Worm (Caenorhabditis elegans) whole organism, mixed stage, embryonic: ENCODE data around the gene Y53C12A.6.
"Not testable (repeated sequence)": the region's sequence is repeated elsewhere in the genome, so short reads cannot be mapped to it uniquely, and the experiment has no call there.

ENCODE experiments used
- M03D4.4 ChIP-seq: sonication (generic microtip); optimal IDR thresholded peaks from 2 replicates; lab custom pipeline; 2017; ENCODE audit warnings: mild to moderate bottlenecking, missing genetic modification characterization, missing compliant biosample characterization
- bed-3 ChIP-seq: fragments of 200-800 bp; sonication (Bioruptor generic); optimal IDR thresholded peaks from 3 replicates; lab custom pipeline; 2018; ENCODE audit warnings: mild to moderate bottlenecking, missing genetic modification characterization, moderate library complexity, missing compliant biosample characterization
- blmp-1 ChIP-seq: fragments of 150-350 bp; optimal IDR thresholded peaks from 2 replicates; lab custom pipeline; 2014; ENCODE audit warnings: missing biosample characterization, missing genetic modification characterization
- ceh-39 ChIP-seq: fragments of 150-350 bp; optimal IDR thresholded peaks from 2 replicates; lab custom pipeline; 2014; ENCODE audit warnings: missing biosample characterization, missing genetic modification characterization
- ceh-83 ChIP-seq: fragments of 200-800 bp; sonication (Bioruptor generic); optimal IDR thresholded peaks from 2 replicates; lab custom pipeline; 2018; ENCODE audit warnings: mild to moderate bottlenecking, missing genetic modification characterization, missing compliant biosample characterization
- ces-1 ChIP-seq: fragments of 150-350 bp; optimal IDR thresholded peaks from 2 replicates; lab custom pipeline; 2014; ENCODE audit warnings: missing biosample characterization, missing genetic modification reagents, missing genetic modification characterization
- cnd-1 ChIP-seq: fragments of 200-800 bp; sonication (Bioruptor generic); optimal IDR thresholded peaks from 2 replicates; lab custom pipeline; 2018; ENCODE audit warnings: mild to moderate bottlenecking, missing genetic modification characterization, missing compliant biosample characterization
- drap-1 ChIP-seq: fragments of 200-800 bp; sonication (Bioruptor generic); optimal IDR thresholded peaks from 3 replicates; lab custom pipeline; 2018; ENCODE audit warnings: mild to moderate bottlenecking, missing genetic modification characterization, missing compliant biosample characterization
- elt-1 ChIP-seq: sonication (generic microtip); optimal IDR thresholded peaks from 2 replicates; lab custom pipeline; 2017; ENCODE audit warnings: missing genetic modification characterization, mild to moderate bottlenecking, missing compliant biosample characterization, antibody characterized with exemption, moderate library complexity, borderline replicate concordance; ENCODE audit not compliant: insufficient read depth
- elt-3 ChIP-seq: fragments of 150-350 bp; optimal IDR thresholded peaks from 2 replicates; lab custom pipeline; 2014; ENCODE audit warnings: missing biosample characterization, missing genetic modification characterization
- flh-1 ChIP-seq: fragments of 200-800 bp; sonication (Bioruptor generic); optimal IDR thresholded peaks from 2 replicates; lab custom pipeline; 2018; ENCODE audit warnings: mild to moderate bottlenecking, missing genetic modification characterization, moderate library complexity, missing compliant biosample characterization
- ham-2 ChIP-seq: fragments of 200-800 bp; sonication (Bioruptor generic); optimal IDR thresholded peaks from 2 replicates; lab custom pipeline; 2018; ENCODE audit warnings: mild to moderate bottlenecking, missing genetic modification characterization, missing compliant biosample characterization
- hlh-1 ChIP-seq: fragments of 150-350 bp; optimal IDR thresholded peaks from 2 replicates; lab custom pipeline; 2014; ENCODE audit warnings: missing biosample characterization, missing genetic modification reagents, missing genetic modification characterization
- lin-13 ChIP-seq: fragments of 150-350 bp; optimal IDR thresholded peaks from 2 replicates; lab custom pipeline; 2014; ENCODE audit warnings: missing biosample characterization, missing genetic modification characterization
- lin-32 ChIP-seq: fragments of 200-800 bp; sonication (Bioruptor generic); optimal IDR thresholded peaks from 2 replicates; lab custom pipeline; 2018; ENCODE audit warnings: mild to moderate bottlenecking, missing genetic modification characterization, missing compliant biosample characterization
- lsy-2 ChIP-seq: fragments of 150-350 bp; optimal IDR thresholded peaks from 2 replicates; lab custom pipeline; 2014; ENCODE audit warnings: missing biosample characterization, missing genetic modification characterization
- mep-1 ChIP-seq: fragments of 150-350 bp; optimal IDR thresholded peaks from 2 replicates; lab custom pipeline; 2017; ENCODE audit warnings: missing biosample characterization, missing genetic modification reagents, missing genetic modification characterization, inconsistent platforms
- mls-2 ChIP-seq: sonication (generic microtip); optimal IDR thresholded peaks from 2 replicates; lab custom pipeline; 2016; ENCODE audit warnings: mild to moderate bottlenecking, missing genetic modification characterization, moderate library complexity, missing compliant biosample characterization
- nhr-12 ChIP-seq: fragments of 150-350 bp; optimal IDR thresholded peaks from 2 replicates; lab custom pipeline; 2014; ENCODE audit warnings: missing biosample characterization, missing genetic modification characterization
- nhr-2 ChIP-seq: fragments of 150-350 bp; optimal IDR thresholded peaks from 2 replicates; lab custom pipeline; 2014; ENCODE audit warnings: missing biosample characterization, missing genetic modification characterization
- nhr-237 ChIP-seq: fragments of 150-350 bp; optimal IDR thresholded peaks from 2 replicates; lab custom pipeline; 2014; ENCODE audit warnings: missing biosample characterization, missing genetic modification characterization
- nhr-76 ChIP-seq: sonication (generic microtip); optimal IDR thresholded peaks from 2 replicates; lab custom pipeline; 2017; ENCODE audit warnings: missing biosample characterization, missing genetic modification characterization
- pha-4 ChIP-seq: fragments of 150-350 bp; optimal IDR thresholded peaks from 2 replicates; lab custom pipeline; 2018; ENCODE audit warnings: missing biosample characterization, missing genetic modification reagents, missing genetic modification characterization
- snpc-4 ChIP-seq: fragments of 150-350 bp; optimal IDR thresholded peaks from 2 replicates; lab custom pipeline; 2014; ENCODE audit warnings: missing biosample characterization, missing genetic modification characterization
- sptf-1 ChIP-seq: sonication (generic microtip); optimal IDR thresholded peaks from 2 replicates; lab custom pipeline; 2017; ENCODE audit warnings: mild to moderate bottlenecking, missing genetic modification characterization, moderate library complexity, missing compliant biosample characterization
- tbx-8 ChIP-seq: fragments of 200-800 bp; sonication (Bioruptor generic); optimal IDR thresholded peaks from 2 replicates; lab custom pipeline; 2018; ENCODE audit warnings: mild to moderate bottlenecking, missing genetic modification characterization, moderate library complexity, missing compliant biosample characterization
- unc-120 ChIP-seq: sonication (generic microtip); optimal IDR thresholded peaks from 2 replicates; lab custom pipeline; 2017; ENCODE audit warnings: missing genetic modification characterization, missing compliant biosample characterization; ENCODE audit not compliant: poor library complexity, severe bottlenecking
- unc-39 ChIP-seq: fragments of 150-350 bp; optimal IDR thresholded peaks from 2 replicates; lab custom pipeline; 2014; ENCODE audit warnings: missing biosample characterization, missing genetic modification characterization
- unc-62 ChIP-seq: fragments of 150-350 bp; optimal IDR thresholded peaks from 2 replicates; lab custom pipeline; 2014; ENCODE audit warnings: missing biosample characterization, missing genetic modification reagents, missing genetic modification characterization
- zip-8 ChIP-seq: fragments of 150-350 bp; optimal IDR thresholded peaks from 2 replicates; lab custom pipeline; 2014; ENCODE audit warnings: missing biosample characterization, missing genetic modification characterization
- ztf-11 ChIP-seq: fragments of 150-350 bp; optimal IDR thresholded peaks from 2 replicates; lab custom pipeline; 2014; ENCODE audit warnings: missing biosample characterization, missing genetic modification characterization

Y53C12A.6 gene

DNA sequence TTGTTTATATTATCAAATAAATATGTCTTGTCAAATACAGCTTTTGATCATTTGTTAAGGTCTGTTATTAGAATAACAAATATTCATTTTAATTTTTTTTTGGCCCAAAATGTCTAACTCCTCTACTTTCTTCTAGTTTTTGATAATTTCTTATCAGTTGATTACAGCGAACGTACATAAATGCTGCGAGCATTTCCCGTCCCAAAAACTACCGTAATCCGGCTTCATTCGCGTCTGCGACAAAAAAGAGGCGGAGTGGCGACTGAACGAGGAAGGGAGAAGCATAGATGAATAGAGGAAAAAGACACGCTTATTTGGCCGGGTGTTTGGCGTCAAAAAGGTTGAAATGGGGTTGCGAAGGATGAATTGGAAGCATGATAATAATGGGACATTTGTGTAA lies 22.7 kb upstream of the Y53C12A.6 start:
- TF ChIP-seq hlh-1 (tag; lab: Kevin White, UChicago) (no peak), snpc-4 (tag; lab: Kevin White, UChicago) (no peak), ces-1 (GFP tag; lab: Kevin White, UChicago) (no peak), sptf-1 (no peak), mls-2 (tag; lab: Kevin White, UChicago) (no peak), nhr-12 (tag; lab: Kevin White, UChicago) (no peak), drap-1 (GFP tag; lab: Kevin White, UChicago) (no peak)

- no peak for TF ChIP-seq ces-1 (GFP tag; lab: Kevin White, UChicago)
- no peak for TF ChIP-seq pha-4
- TF ChIP-seq elt-1 (tag; lab: Kevin White, UChicago) = no peak
- TF ChIP-seq mls-2 (tag; lab: Kevin White, UChicago) = no peak
- TF ChIP-seq ham-2 (GFP tag; lab: Kevin White, UChicago) = no peak
- TF ChIP-seq mep-1 (tag; lab: Kevin White, UChicago) = no peak
- TF ChIP-seq lsy-2 (tag; lab: Kevin White, UChicago) = no peak
- no peak for TF ChIP-seq unc-39 (tag; lab: Kevin White, UChicago)
- TF ChIP-seq nhr-237 (tag; lab: Kevin White, UChicago) = no peak
- TF ChIP-seq ztf-11 = no peak
- no peak for TF ChIP-seq M03D4.4
- no peak for TF ChIP-seq elt-3 (tag; lab: Kevin White, UChicago)
- no peak for TF ChIP-seq flh-1 (GFP tag; lab: Kevin White, UChicago)
- no peak for TF ChIP-seq nhr-2 (tag; lab: Kevin White, UChicago)
- no peak for TF ChIP-seq nhr-76
Observed at ce11 chrII:9738820-9739219, 21.0 kb upstream of the Y53C12A.6 start.

- TF ChIP-seq tbx-8 (no peak), ceh-83 (GFP tag; lab: Kevin White, UChicago) (peak; percentile 5), lsy-2 (tag; lab: Kevin White, UChicago) (peak; percentile 41)
Observed at ce11 chrII:9735785-9736184, 18.0 kb upstream of the Y53C12A.6 start.

DNA sequence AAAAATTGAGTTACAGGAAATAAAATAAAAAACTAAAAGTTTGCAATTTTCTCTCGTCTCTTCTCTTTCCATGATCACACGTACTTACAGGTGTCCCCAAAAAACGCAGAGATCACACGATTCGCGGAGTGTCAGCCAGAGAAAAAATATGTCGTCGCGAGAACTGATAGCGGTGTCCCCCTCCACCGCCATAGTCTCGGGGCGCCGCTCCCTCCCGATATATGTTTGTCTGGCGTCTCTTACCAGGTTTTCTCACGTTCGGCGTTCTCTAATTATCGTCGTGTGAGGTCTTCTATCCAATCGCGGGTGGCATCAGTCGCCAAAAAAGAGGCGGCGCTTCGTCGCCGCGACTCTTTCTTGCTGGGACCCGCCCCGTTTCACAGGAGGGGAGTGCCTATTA lies 14.0 kb upstream of the Y53C12A.6 start, which contains the start of gene mab-3:
Gene mab-3, plus strand, starts transcription at position 328 of the 400 bp plus-strand sequence.
- not testable (repeated sequence) for TF ChIP-seq elt-1 (tag; lab: Kevin White, UChicago); drap-1 (GFP tag; lab: Kevin White, UChicago); flh-1 (GFP tag; lab: Kevin White, UChicago)

ce11 chrII:9729866-9730265 lies 12.1 kb upstream of the Y53C12A.6 start:
- no peak for TF ChIP-seq nhr-237 (tag; lab: Kevin White, UChicago)
- no peak for TF ChIP-seq ceh-39 (tag; lab: Kevin White, UChicago)
- no peak for TF ChIP-seq unc-62 (GFP tag; lab: Kevin White, UChicago)
- TF ChIP-seq hlh-1 (tag; lab: Kevin White, UChicago) = no peak
- no peak for TF ChIP-seq zip-8
- no peak for TF ChIP-seq mls-2 (tag; lab: Kevin White, UChicago)
- no peak for TF ChIP-seq lin-32 (GFP tag; lab: Kevin White, UChicago)
- no peak for TF ChIP-seq unc-120
- no peak for TF ChIP-seq nhr-76
- no peak for TF ChIP-seq nhr-12 (tag; lab: Kevin White, UChicago)
- TF ChIP-seq drap-1 (GFP tag; lab: Kevin White, UChicago) = no peak
- no peak for TF ChIP-seq cnd-1 (tag; lab: Kevin White, UChicago)
- TF ChIP-seq ztf-11 = no peak
- no peak for TF ChIP-seq blmp-1 (tag; lab: Kevin White, UChicago)
- TF ChIP-seq elt-1 (tag; lab: Kevin White, UChicago) = no peak
- no peak for TF ChIP-seq lin-13
- no peak for TF ChIP-seq mep-1 (tag; lab: Kevin White, UChicago)
- no peak for TF ChIP-seq bed-3
- TF ChIP-seq unc-39 (tag; lab: Kevin White, UChicago) = no peak
- no peak for TF ChIP-seq ham-2 (GFP tag; lab: Kevin White, UChicago)
